Fruit fly (Drosophila melanogaster): ENCODE data around the gene Hus1-like.
A peak's percentile ranks its signal among the peaks of the same experiment; 100 is the strongest.

Gene Hus1-like

DNA sequence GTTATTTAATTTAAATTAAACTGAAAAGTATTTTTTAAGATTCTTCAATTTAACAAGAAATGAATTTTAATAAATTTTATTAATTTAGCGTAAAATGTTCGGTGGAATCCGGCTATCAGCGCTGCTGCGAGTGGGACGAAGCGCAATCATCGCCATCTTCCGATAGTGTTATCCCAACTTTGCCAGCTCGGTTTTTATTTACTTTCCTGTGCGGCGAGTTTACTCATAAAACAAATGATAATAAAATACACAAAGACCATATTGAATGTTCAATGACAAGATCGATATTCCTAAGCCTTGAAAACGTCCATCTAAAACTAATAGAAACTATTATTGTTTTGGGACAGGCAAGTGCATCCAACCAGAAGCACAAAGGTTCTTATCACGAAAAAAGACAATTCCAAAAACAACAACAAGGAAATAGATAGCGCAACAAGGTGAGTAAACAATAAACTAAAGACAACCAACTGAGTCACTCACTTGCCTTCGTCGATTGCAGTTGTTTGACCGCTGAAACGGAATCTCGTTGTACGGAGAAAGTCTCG is 1.3 kb upstream of the Hus1-like start (continued):
- TF ChIP-seq so (GFP tag; IDR thresholded peaks at IDR 0.05) (peak; percentile 54; the same call in 2 of the 3 replicates), CG32532 (GFP tag; IDR thresholded peaks at IDR 0.05) (peak; percentile 67), Bteb2 (GFP tag; optimal IDR thresholded peaks at IDR 0.05) (peak; percentile 5), CG4328 (GFP tag; optimal IDR thresholded peaks at IDR 0.05) (peak; percentile 67), Fer2 (tag; optimal IDR thresholded peaks at IDR 0.05) (no peak), Xrp1 (GFP tag; IDR thresholded peaks at IDR 0.05) (peak; percentile 80), ranshi (GFP tag; IDR thresholded peaks at IDR 0.05) (peak; percentile 54), esg (GFP tag; conservative IDR thresholded peaks at IDR 0.05) (no peak), Sry-β (GFP tag; optimal IDR thresholded peaks at IDR 0.05) (peak; percentile 59), CG11723 (GFP tag; optimal IDR thresholded peaks at IDR 0.05) (peak; percentile 54), CG42726 (GFP tag; IDR thresholded peaks at IDR 0.05; ENCODE audit: partially characterized antibody) (peak; percentile 71; the same call in 1 of the 2 replicates), Nf-YC (tag; optimal IDR thresholded peaks at IDR 0.05) (peak; percentile 51), CG11696 (GFP tag; IDR thresholded peaks at IDR 0.05) (no peak), ERR (GFP tag; optimal IDR thresholded peaks at IDR 0.05) (peak; percentile 36), YL-1 (GFP tag; optimal IDR thresholded peaks at IDR 0.05) (peak; percentile 77), luna (GFP tag; optimal IDR thresholded peaks at IDR 0.05) (no peak), CG7987 (GFP tag; optimal IDR thresholded peaks at IDR 0.05) (peak; percentile 82), zen2 (GFP tag; IDR thresholded peaks at IDR 0.05; ENCODE audit: partially characterized antibody) (no peak), Taf1 (GFP tag; IDR thresholded peaks at IDR 0.05) (no peak), gfzf (GFP tag; optimal IDR thresholded peaks at IDR 0.05) (no peak), jigr1 (GFP tag; IDR thresholded peaks at IDR 0.05) (no peak), NC2β (GFP tag; optimal IDR thresholded peaks at IDR 0.05) (peak; percentile 29), CG11504 (tag; optimal IDR thresholded peaks at IDR 0.05) (no peak), CG12659 (GFP tag; optimal IDR thresholded peaks at IDR 0.05) (peak; percentile 79), sisA (GFP tag; IDR thresholded peaks at IDR 0.05) (peak; percentile 58), Sox102F (GFP tag; optimal IDR thresholded peaks at IDR 0.05) (no peak), gcm2 (GFP tag; optimal IDR thresholded peaks at IDR 0.05) (no peak), row (GFP tag; IDR thresholded peaks at IDR 0.05) (peak; percentile 92), Side (GFP tag; optimal IDR thresholded peaks at IDR 0.05) (peak; percentile 52), CG17361 (GFP tag; IDR thresholded peaks at IDR 0.05) (peak; percentile 66), CG12236 (GFP tag; optimal IDR thresholded peaks at IDR 0.05) (peak; percentile 65), Ssrp (tag; optimal IDR thresholded peaks at IDR 0.05) (peak; percentile 22), Neu2 (GFP tag; optimal IDR thresholded peaks at IDR 0.05; ENCODE audit: borderline replicate concordance) (no peak), CG9215 (GFP tag; IDR thresholded peaks at IDR 0.05) (no peak), CG9727 (GFP tag; optimal IDR thresholded peaks at IDR 0.05) (peak; percentile 67), CG12942 (GFP tag; optimal IDR thresholded peaks at IDR 0.05) (peak; percentile 26), repo (GFP tag; optimal IDR thresholded peaks at IDR 0.05) (no peak), danr (GFP tag; IDR thresholded peaks at IDR 0.05) (no peak), CG18619 (GFP tag; optimal IDR thresholded peaks at IDR 0.05) (peak; percentile 60), Trl (optimal IDR thresholded peaks at IDR 0.05) (no peak), Trl (GFP tag; optimal IDR thresholded peaks at IDR 0.05) (peak; percentile 37), sr (GFP tag; IDR thresholded peaks at IDR 0.05) (no peak; the same call in 1 of the 3 replicates), CG9932 (GFP tag; IDR thresholded peaks at IDR 0.05) (no peak; the same call in none of the 2 replicates), vvl (GFP tag; IDR thresholded peaks at IDR 0.05) (peak; percentile 68), MBD-R2 (GFP tag; IDR thresholded peaks at IDR 0.05) (peak; percentile 50; the same call in 1 of the 2 replicates), zfh2 (GFP tag; optimal IDR thresholded peaks at IDR 0.05) (peak; percentile 48), CG2116 (GFP tag; optimal IDR thresholded peaks at IDR 0.05) (peak; percentile 55), Hr3 (GFP tag; optimal IDR thresholded peaks at IDR 0.05) (peak; percentile 55), Mad (GFP tag; optimal IDR thresholded peaks at IDR 0.05) (no peak), tx (GFP tag; optimal IDR thresholded peaks at IDR 0.05) (no peak), CG34422 (GFP tag; IDR thresholded peaks at IDR 0.05) (peak; percentile 79), CG13624 (GFP tag; optimal IDR thresholded peaks at IDR 0.05) (no peak)
